Worm (Caenorhabditis elegans): ENCODE data around the gene cab-1.

The cab-1 gene

ce11 chrX:12198298-12198697, 14.4 kb downstream of the cab-1 start (continued):
- no peak for TF ChIP-seq elt-2 (tag; optimal IDR thresholded peaks at IDR 0.05)
- no peak for TF ChIP-seq nhr-19 (GFP tag; conservative IDR thresholded peaks at IDR 0.05)
- no peak for TF ChIP-seq ets-5 (GFP tag; IDR thresholded peaks at IDR 0.05)
- no peak for TF ChIP-seq unc-130 (tag; optimal IDR thresholded peaks at IDR 0.05)
- TF ChIP-seq ceh-8 (GFP tag; optimal IDR thresholded peaks at IDR 0.05) = no peak
- TF ChIP-seq unc-30 (tag; optimal IDR thresholded peaks at IDR 0.05) = no peak
- TF ChIP-seq lin-15B (tag; optimal IDR thresholded peaks at IDR 0.05) = no peak
- no peak for TF ChIP-seq Y116A8C.19 (tag; optimal IDR thresholded peaks at IDR 0.05; ENCODE audit: borderline replicate concordance)
- TF ChIP-seq sptf-1 (tag; optimal IDR thresholded peaks at IDR 0.05) = no peak
- TF ChIP-seq egl-27 (tag; optimal IDR thresholded peaks at IDR 0.05) = no peak
- TF ChIP-seq ceh-63 (GFP tag; optimal IDR thresholded peaks at IDR 0.05) = no peak
- no peak for TF ChIP-seq swsn-7 (tag; optimal IDR thresholded peaks at IDR 0.05)
- TF ChIP-seq elt-3 (tag; optimal IDR thresholded peaks at IDR 0.05) = no peak
- TF ChIP-seq xbp-1 (tag; optimal IDR thresholded peaks at IDR 0.05) = no peak
- no peak for TF ChIP-seq unc-98 (GFP tag; IDR thresholded peaks at IDR 0.05)
- no peak for TF ChIP-seq nhr-12 (tag; optimal IDR thresholded peaks at IDR 0.05)
- TF ChIP-seq zag-1 (tag; optimal IDR thresholded peaks at IDR 0.05) = no peak
- peak; percentile 9 for TF ChIP-seq nhr-47 (tag; optimal IDR thresholded peaks at IDR 0.05)
- TF ChIP-seq zip-4 (GFP tag; optimal IDR thresholded peaks at IDR 0.05) = no peak
- TF ChIP-seq nhr-77 (tag; optimal IDR thresholded peaks at IDR 0.05) = no peak
- TF ChIP-seq ztf-4 (tag; optimal IDR thresholded peaks at IDR 0.05) = no peak
- no peak for TF ChIP-seq unc-62 (GFP tag; optimal IDR thresholded peaks at IDR 0.05)
- TF ChIP-seq nhr-237 (tag; optimal IDR thresholded peaks at IDR 0.05) = no peak
- TF ChIP-seq nhr-90 (tag; optimal IDR thresholded peaks at IDR 0.05; ENCODE audit: poor library complexity) = no peak
- TF ChIP-seq blmp-1 (tag; optimal IDR thresholded peaks at IDR 0.05) = no peak
- TF ChIP-seq tlp-1 (tag; optimal IDR thresholded peaks at IDR 0.05) = no peak
- TF ChIP-seq hlh-4 (tag; optimal IDR thresholded peaks at IDR 0.05) = no peak
- TF ChIP-seq aha-1 (tag; optimal IDR thresholded peaks at IDR 0.05) = no peak
- TF ChIP-seq lin-35 (GFP tag; optimal IDR thresholded peaks at IDR 0.05) = no peak
- TF ChIP-seq snpc-4 (tag; optimal IDR thresholded peaks at IDR 0.05) = no peak
- TF ChIP-seq tbx-2 (tag; optimal IDR thresholded peaks at IDR 0.05) = peak; percentile 3
- TF ChIP-seq mab-9 (GFP tag; IDR thresholded peaks at IDR 0.05) = no peak
- no peak for TF ChIP-seq skn-1 (tag; optimal IDR thresholded peaks at IDR 0.05)
- no peak for TF ChIP-seq fos-1 (tag; optimal IDR thresholded peaks at IDR 0.05)
- no peak for TF ChIP-seq F16B12.6 (tag; optimal IDR thresholded peaks at IDR 0.05)
- no peak for TF ChIP-seq C04F5.9 (tag; optimal IDR thresholded peaks at IDR 0.05)
- TF ChIP-seq lin-13 (GFP tag; optimal IDR thresholded peaks at IDR 0.05) = no peak
- TF ChIP-seq C34B4.2 (tag; optimal IDR thresholded peaks at IDR 0.05) = no peak
- no peak for TF ChIP-seq irx-1 (tag; optimal IDR thresholded peaks at IDR 0.05)
- TF ChIP-seq mep-1 (tag; optimal IDR thresholded peaks at IDR 0.05) = no peak
- peak; percentile 36 for TF ChIP-seq nhr-71 (tag; optimal IDR thresholded peaks at IDR 0.05)
- no peak for TF ChIP-seq isw-1 (GFP tag; IDR thresholded peaks at IDR 0.05)
- no peak for TF ChIP-seq lin-39 (tag; optimal IDR thresholded peaks at IDR 0.05)
- TF ChIP-seq dsc-1 (tag; optimal IDR thresholded peaks at IDR 0.05) = peak; percentile 85
- TF ChIP-seq grh-1 (GFP tag; IDR thresholded peaks at IDR 0.05) = no peak
- TF ChIP-seq jun-1 (tag; optimal IDR thresholded peaks at IDR 0.05) = no peak
- TF ChIP-seq sup-37 (GFP tag; optimal IDR thresholded peaks at IDR 0.05) = no peak
- peak; percentile 29 for TF ChIP-seq fkh-4 (tag; optimal IDR thresholded peaks at IDR 0.05; ENCODE audit: borderline replicate concordance)
- TF ChIP-seq ztf-11 (tag; optimal IDR thresholded peaks at IDR 0.05) = no peak
- TF ChIP-seq egl-13 (tag; optimal IDR thresholded peaks at IDR 0.05) = peak; percentile 40
- no peak for TF ChIP-seq hlh-17 (GFP tag; optimal IDR thresholded peaks at IDR 0.05; ENCODE audit: borderline replicate concordance)
- TF ChIP-seq efl-3 (GFP tag; optimal IDR thresholded peaks at IDR 0.05) = no peak

Measured in whole organism, L1 larva.